Worm (Caenorhabditis elegans): ENCODE results near the gene F14D7.2.

DNA sequence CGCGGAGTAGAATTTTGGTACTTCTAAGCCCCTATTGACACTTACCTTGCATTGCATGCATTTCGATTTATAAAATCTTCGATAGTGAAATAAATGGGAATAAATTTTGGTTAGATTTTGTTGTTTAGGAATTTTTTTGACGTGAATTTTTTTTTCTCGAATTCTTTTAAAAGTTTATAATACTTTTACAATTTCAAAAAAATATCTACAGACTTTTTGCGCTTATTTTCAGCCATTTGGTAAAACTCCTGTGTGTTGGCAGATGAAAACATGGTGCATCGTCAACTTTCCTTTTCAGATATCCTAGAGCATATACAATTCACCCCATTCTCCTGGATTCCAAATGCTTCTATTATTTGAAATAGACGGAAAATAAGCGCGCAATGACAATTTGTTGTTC lies 2.9 kb downstream of the F14D7.2 start, which contains the start of gene F14D7.18:
- TF ChIP-seq mep-1 (tag; optimal IDR thresholded peaks at IDR 0.05) (no peak), egl-27 (tag; optimal IDR thresholded peaks at IDR 0.05) (no peak), lin-39 (tag; optimal IDR thresholded peaks at IDR 0.05) (no peak), unc-62 (GFP tag; optimal IDR thresholded peaks at IDR 0.05 in 1 of 2) (no peak), unc-62 (tag; optimal IDR thresholded peaks at IDR 0.05) (no peak)
